Fruit fly (Drosophila melanogaster) whole organism, embryonic: ENCODE measurements around the gene CG42833.
A peak's percentile ranks its signal among the peaks of the same experiment; 100 is the strongest.

ENCODE experiments used
- ATbp ChIP-seq: fragments of 200-800 bp; sonication (Bioruptor generic); optimal IDR thresholded peaks from 2 replicates; lab custom pipeline; 2017; ENCODE audit warnings: missing biosample characterization, mild to moderate bottlenecking, missing genetic modification characterization, missing genetic modification reagents
- Aef1 ChIP-seq: fragments of 200-800 bp; sonication (Bioruptor generic); IDR thresholded peaks from 3 replicates; pipeline ENCODE4 v1.3.6; 2022; ENCODE audit warnings: missing biosample characterization, missing genetic modification characterization
- Blimp-1 ChIP-seq: fragments of 200-800 bp; sonication (Bioruptor generic); optimal IDR thresholded peaks from 3 replicates; lab custom pipeline; 2018; ENCODE audit warnings: missing biosample characterization, missing genetic modification characterization, mild to moderate bottlenecking, moderate library complexity, missing genetic modification reagents
- CG10565 ChIP-seq: fragments of 200-800 bp; sonication (Bioruptor generic); optimal IDR thresholded peaks from 3 replicates; lab custom pipeline; 2016; ENCODE audit warnings: missing biosample characterization, mild to moderate bottlenecking, missing genetic modification characterization
- CG10959 ChIP-seq: fragments of 200-800 bp; sonication (Bioruptor generic); IDR thresholded peaks from 2 replicates; pipeline ENCODE4 v1.3.6; 2022; ENCODE audit warnings: missing biosample characterization, missing genetic modification characterization
- CG11456 ChIP-seq: fragments of 200-800 bp; sonication (Bioruptor generic); IDR thresholded peaks from 3 replicates; pipeline ENCODE4 v1.3.6; 2022; ENCODE audit warnings: missing biosample characterization, missing genetic modification characterization
- CG11695 ChIP-seq: fragments of 200-800 bp; sonication (Bioruptor generic); IDR thresholded peaks from 3 replicates; pipeline ENCODE4 v1.3.6; 2022; ENCODE audit warnings: missing biosample characterization, missing genetic modification characterization
- CG13123 ChIP-seq: fragments of 200-800 bp; sonication (Bioruptor generic); optimal IDR thresholded peaks from 2 replicates; lab custom pipeline; 2016; ENCODE audit warnings: missing biosample characterization, missing genetic modification characterization
- CG13775 ChIP-seq: fragments of 200-800 bp; sonication (Bioruptor generic); optimal IDR thresholded peaks from 3 replicates; lab custom pipeline; 2017; ENCODE audit warnings: missing biosample characterization, mild to moderate bottlenecking, missing genetic modification characterization
- CG14710 ChIP-seq: fragments of 200-800 bp; sonication (Bioruptor generic); optimal IDR thresholded peaks from 3 replicates; lab custom pipeline; 2019; ENCODE audit warnings: missing biosample characterization, mild to moderate bottlenecking, missing genetic modification characterization, moderate library complexity
- CG1647 ChIP-seq: fragments of 200-800 bp; sonication (Bioruptor generic); optimal IDR thresholded peaks from 3 replicates; lab custom pipeline; 2016; ENCODE audit warnings: missing biosample characterization, missing genetic modification characterization
- CG18262 ChIP-seq: fragments of 200-800 bp; optimal IDR thresholded peaks from 3 replicates; lab custom pipeline; 2019; ENCODE audit warnings: missing biosample characterization, mild to moderate bottlenecking, missing genetic modification characterization, moderate library complexity
- CG18476 ChIP-seq: fragments of 200-800 bp; sonication (Bioruptor generic); optimal IDR thresholded peaks from 2 replicates; lab custom pipeline; 2016; ENCODE audit warnings: missing biosample characterization, mild to moderate bottlenecking, missing genetic modification characterization
- CG2199 ChIP-seq: fragments of 200-800 bp; sonication (Bioruptor generic); IDR thresholded peaks from 3 replicates; pipeline ENCODE4 v1.3.6; 2022; ENCODE audit warnings: missing biosample characterization, missing genetic modification characterization
- CG2678 ChIP-seq: fragments of 200-800 bp; sonication (Bioruptor generic); optimal IDR thresholded peaks from 3 replicates; lab custom pipeline; 2019; ENCODE audit warnings: missing biosample characterization, mild to moderate bottlenecking, missing genetic modification characterization, moderate library complexity
- CG31224 ChIP-seq: fragments of 200-800 bp; sonication (Bioruptor generic); IDR thresholded peaks from 2 replicates; pipeline ENCODE4 v1.3.6; 2022; ENCODE audit warnings: missing biosample characterization, missing genetic modification characterization
- CG3838 ChIP-seq: fragments of 200-800 bp; sonication (Bioruptor generic); optimal IDR thresholded peaks from 3 replicates; lab custom pipeline; 2016; ENCODE audit warnings: missing biosample characterization, missing genetic modification characterization
- CG3847 ChIP-seq: fragments of 200-800 bp; sonication (Bioruptor generic); IDR thresholded peaks from 2 replicates; pipeline ENCODE4 v1.3.6; 2022; ENCODE audit warnings: missing biosample characterization, missing genetic modification characterization
- CG42726 ChIP-seq: fragments of 200-800 bp; sonication (Bioruptor generic); IDR thresholded peaks from 2 replicates; pipeline ENCODE4 v1.3.6; 2022; ENCODE audit warnings: missing biosample characterization, missing genetic modification characterization; ENCODE audit not compliant: partially characterized antibody
- CG4707 ChIP-seq: fragments of 200-800 bp; sonication (Bioruptor generic); optimal IDR thresholded peaks from 2 replicates; lab custom pipeline; 2018; ENCODE audit warnings: missing biosample characterization, mild to moderate bottlenecking, missing genetic modification characterization, moderate library complexity
- CG4820 ChIP-seq: fragments of 200-800 bp; sonication (Bioruptor generic); optimal IDR thresholded peaks from 3 replicates; lab custom pipeline; 2016; ENCODE audit warnings: missing biosample characterization, missing genetic modification characterization
- CG7556 ChIP-seq: fragments of 200-800 bp; sonication (Bioruptor generic); optimal IDR thresholded peaks from 2 replicates; lab custom pipeline; 2017; ENCODE audit warnings: missing biosample characterization, mild to moderate bottlenecking, missing genetic modification characterization
- CG8944 ChIP-seq: fragments of 200-800 bp; sonication (Bioruptor generic); optimal IDR thresholded peaks from 3 replicates; lab custom pipeline; 2016; ENCODE audit warnings: missing biosample characterization, missing genetic modification characterization
- CG9609 ChIP-seq: fragments of 200-800 bp; sonication (Bioruptor generic); optimal IDR thresholded peaks from 3 replicates; lab custom pipeline; 2016; ENCODE audit warnings: missing biosample characterization, missing genetic modification characterization
- Camta ChIP-seq: fragments of 200-800 bp; sonication (Bioruptor generic); optimal IDR thresholded peaks from 2 replicates; lab custom pipeline; 2016; ENCODE audit warnings: missing biosample characterization, missing genetic modification characterization
- CrebB ChIP-seq: fragments of 200-800 bp; sonication (Bioruptor generic); optimal IDR thresholded peaks from 3 replicates; lab custom pipeline; 2018; ENCODE audit warnings: missing biosample characterization, mild to moderate bottlenecking, missing genetic modification characterization
- Fer2 ChIP-seq: fragments of 200-800 bp; sonication (Bioruptor generic); optimal IDR thresholded peaks from 2 replicates; lab custom pipeline; 2018; ENCODE audit warnings: missing biosample characterization, mild to moderate bottlenecking, missing genetic modification characterization, moderate library complexity
- GATAe ChIP-seq: fragments of 200-800 bp; sonication (Bioruptor generic); conservative IDR thresholded peaks from 2 replicates; pipeline ENCODE4 v1.3.6; 2022; ENCODE audit warnings: missing biosample characterization, missing genetic modification characterization
- Myb ChIP-seq: fragments of 200-800 bp; sonication (Bioruptor generic); optimal IDR thresholded peaks from 2 replicates; lab custom pipeline; 2016; ENCODE audit warnings: missing biosample characterization, missing genetic modification characterization
- Ravus ChIP-seq: fragments of 200-800 bp; sonication (Bioruptor generic); IDR thresholded peaks from 2 replicates; pipeline ENCODE4 v1.3.6; 2022; ENCODE audit warnings: missing biosample characterization, missing genetic modification characterization
- Sox100B ChIP-seq: fragments of 200-800 bp; sonication (Bioruptor generic); optimal IDR thresholded peaks from 3 replicates; lab custom pipeline; 2018; ENCODE audit warnings: missing biosample characterization, mild to moderate bottlenecking, missing genetic modification characterization
- Sox102F ChIP-seq: fragments of 200-800 bp; sonication (Bioruptor generic); optimal IDR thresholded peaks from 2 replicates; lab custom pipeline; 2018; ENCODE audit warnings: missing biosample characterization, mild to moderate bottlenecking, missing genetic modification characterization, moderate library complexity
- Tbp ChIP-seq: fragments of >200 bp; optimal IDR thresholded peaks from 2 replicates; lab custom pipeline; 2018; ENCODE audit warnings: missing biosample characterization, missing genetic modification characterization
- bsh ChIP-seq, 2 experiments: fragments of 200-800 bp; sonication (Bioruptor generic); optimal IDR thresholded peaks; 2 replicates each; lab custom pipeline; 2017 to 2018; ENCODE audit warnings: mild to moderate bottlenecking in 2 of 2, missing biosample characterization in 2 of 2, missing genetic modification characterization in 2 of 2, moderate library complexity in 1 of 2
- dysf ChIP-seq: fragments of 200-800 bp; sonication (Bioruptor generic); IDR thresholded peaks from 3 replicates; pipeline ENCODE4 v1.3.6; 2022; ENCODE audit warnings: missing biosample characterization, missing genetic modification characterization
- gem ChIP-seq: fragments of 200-800 bp; sonication (Bioruptor generic); optimal IDR thresholded peaks from 2 replicates; lab custom pipeline; 2019; ENCODE audit warnings: missing biosample characterization, mild to moderate bottlenecking, missing genetic modification characterization, moderate library complexity
- gt ChIP-seq: fragments of 200-800 bp; sonication (Bioruptor generic); IDR thresholded peaks from 2 replicates; pipeline ENCODE4 v1.3.6; 2022; ENCODE audit warnings: missing biosample characterization, missing genetic modification characterization
- kni ChIP-seq: fragments of 200-800 bp; sonication (Bioruptor generic); optimal IDR thresholded peaks from 3 replicates; lab custom pipeline; 2017; ENCODE audit warnings: mild to moderate bottlenecking, missing biosample characterization, missing genetic modification reagents, missing genetic modification characterization
- luna ChIP-seq: fragments of 200-800 bp; sonication (Bioruptor generic); optimal IDR thresholded peaks from 2 replicates; lab custom pipeline; 2016; ENCODE audit warnings: missing biosample characterization, missing genetic modification characterization
- mld ChIP-seq: fragments of 200-800 bp; sonication (Bioruptor generic); IDR thresholded peaks from 3 replicates; pipeline ENCODE4 v1.3.6; 2022; ENCODE audit warnings: missing biosample characterization, missing genetic modification characterization; ENCODE audit not compliant: partially characterized antibody
- odd ChIP-seq: fragments of 200-800 bp; sonication (Bioruptor generic); optimal IDR thresholded peaks from 2 replicates; lab custom pipeline; 2017; ENCODE audit warnings: missing biosample characterization, mild to moderate bottlenecking, missing genetic modification characterization
- run ChIP-seq: fragments of 200-800 bp; sonication (Bioruptor generic); optimal IDR thresholded peaks from 3 replicates; lab custom pipeline; 2018; ENCODE audit warnings: missing biosample characterization, mild to moderate bottlenecking, missing genetic modification characterization
- sc ChIP-seq, 3 experiments: fragments of >200 bp in 2 of 3; fragments of 200-800 bp in 1 of 3; sonication (Bioruptor generic) in 1 of 3; optimal IDR thresholded peaks; 2 replicates in 2 of 3; 3 replicates in 1 of 3; lab custom pipeline; 2017; ENCODE audit warnings: mild to moderate bottlenecking in 1 of 3, missing biosample characterization in 1 of 3, missing genetic modification characterization in 1 of 3, missing genetic modification reagents in 1 of 3
- sens ChIP-seq: fragments of 200-800 bp; sonication (Bioruptor generic); peaks from one replicate; lab custom pipeline; 2016; ENCODE audit warnings: missing biosample characterization, missing genetic modification characterization
- tgo ChIP-seq: fragments of 200-800 bp; sonication (Bioruptor generic); IDR thresholded peaks from 3 replicates; pipeline ENCODE4 v1.3.6; 2022; ENCODE audit warnings: missing biosample characterization, missing genetic modification characterization
- tio ChIP-seq: fragments of 200-800 bp; sonication (Bioruptor generic); optimal IDR thresholded peaks from 2 replicates; lab custom pipeline; 2017; ENCODE audit warnings: missing biosample characterization, missing genetic modification characterization, inconsistent platforms
- tna ChIP-seq: fragments of 200-800 bp; sonication (Bioruptor generic); IDR thresholded peaks from 2 replicates; pipeline ENCODE4 v1.3.6; 2022; ENCODE audit warnings: missing biosample characterization, missing genetic modification characterization; ENCODE audit not compliant: partially characterized antibody
- trh ChIP-seq: fragments of 200-800 bp; sonication (Bioruptor generic); optimal IDR thresholded peaks from 2 replicates; lab custom pipeline; 2016; ENCODE audit warnings: missing biosample characterization, missing genetic modification characterization
- z ChIP-seq: fragments of 200-800 bp; sonication (Bioruptor generic); IDR thresholded peaks from 3 replicates; pipeline ENCODE4 v1.3.6; 2022; ENCODE audit warnings: missing biosample characterization, missing genetic modification characterization

CG42833 gene

dm6 chr3L:20247513-20248173 is 47.8 kb downstream of the CG42833 start, which contains the start of gene rdgC (continued):
- TF ChIP-seq sc (optimal IDR thresholded peaks at IDR 0.05; lab: Kevin White, UChicago) (no peak), sc (GFP tag; optimal IDR thresholded peaks at IDR 0.05; lab: Kevin White, UChicago) (peak; percentile 83), Tbp (GFP tag; lab: Kevin White, UChicago) (no peak), Ravus (peak; percentile 88), CG11456 (GFP tag; lab: Robert Waterston, UW) (peak; percentile 94), Sox102F (peak; percentile 98), CG14710 (tag; lab: Kevin White, UChicago) (peak; percentile 78), CG18476 (peak; percentile 95), mld (GFP tag; lab: Robert Waterston, UW) (no peak), ATbp (GFP tag; lab: Kevin White, UChicago) (peak; percentile 95), CG3838 (GFP tag; lab: Kevin White, UChicago) (peak; percentile 75), dysf (peak; percentile 98), CG31224 (GFP tag; lab: Robert Waterston, UW) (peak; percentile 91), CG1647 (GFP tag; lab: Kevin White, UChicago) (peak; percentile 96), bsh (GFP tag; optimal IDR thresholded peaks at IDR 0.05; lab: Kevin White, UChicago) (peak in 1 of 2 experiments; percentile 91), tna (no peak), Aef1 (GFP tag; lab: Robert Waterston, UW) (peak; percentile 96), Sox100B (peak; percentile 94), Camta (GFP tag; lab: Kevin White, UChicago) (peak; percentile 95), CG8944 (GFP tag; lab: Kevin White, UChicago) (peak; percentile 92), CG10959 (GFP tag; lab: Robert Waterston, UW) (peak; percentile 82), Fer2 (peak; percentile 83), CG9609 (GFP tag; lab: Kevin White, UChicago) (peak; percentile 96), Blimp-1 (GFP tag; lab: Kevin White, UChicago) (peak; percentile 94), CG2199 (GFP tag; lab: Robert Waterston, UW) (peak; percentile 95), tgo (GFP tag; lab: Robert Waterston, UW) (peak; percentile 96), CG4707 (GFP tag; lab: Kevin White, UChicago) (peak; percentile 91), CG42726 (GFP tag; lab: Robert Waterston, UW) (0 out of 2 replicates have a peak, but pooled peaks have one; percentile 13), odd (GFP tag; lab: Kevin White, UChicago) (peak; percentile 89), gt (GFP tag; lab: Robert Waterston, UW) (peak; percentile 60), kni (GFP tag; lab: Kevin White, UChicago) (no peak), GATAe (GFP tag; lab: Robert Waterston, UW) (peak; percentile 84), gem (tag; lab: Kevin White, UChicago) (peak; percentile 97), z (peak; percentile 76), run (tag; lab: Kevin White, UChicago) (peak; percentile 93), trh (GFP tag; lab: Kevin White, UChicago) (peak; percentile 89), luna (GFP tag; lab: Kevin White, UChicago) (peak; percentile 86), CG13775 (GFP tag; lab: Kevin White, UChicago) (peak; percentile 87), CG10565 (peak; percentile 68), CG18262 (tag; lab: Kevin White, UChicago) (peak; percentile 92), Myb (GFP tag; lab: Kevin White, UChicago) (peak; percentile 85), CG11695 (GFP tag; lab: Robert Waterston, UW) (peak; percentile 96), CG3847 (GFP tag; lab: Robert Waterston, UW) (peak; percentile 94), CG13123 (GFP tag; lab: Kevin White, UChicago) (peak; percentile 90), CG4820 (peak; percentile 95), CG2678 (peak; percentile 97), CrebB (tag; lab: Kevin White, UChicago) (peak; percentile 95), sens (GFP tag; lab: Kevin White, UChicago) (peak; percentile 99), tio (peak; percentile 92), CG7556 (GFP tag; lab: Kevin White, UChicago) (peak; percentile 95)
